Worm (Caenorhabditis elegans): ENCODE results near the gene sgn-1.

Gene sgn-1

DNA sequence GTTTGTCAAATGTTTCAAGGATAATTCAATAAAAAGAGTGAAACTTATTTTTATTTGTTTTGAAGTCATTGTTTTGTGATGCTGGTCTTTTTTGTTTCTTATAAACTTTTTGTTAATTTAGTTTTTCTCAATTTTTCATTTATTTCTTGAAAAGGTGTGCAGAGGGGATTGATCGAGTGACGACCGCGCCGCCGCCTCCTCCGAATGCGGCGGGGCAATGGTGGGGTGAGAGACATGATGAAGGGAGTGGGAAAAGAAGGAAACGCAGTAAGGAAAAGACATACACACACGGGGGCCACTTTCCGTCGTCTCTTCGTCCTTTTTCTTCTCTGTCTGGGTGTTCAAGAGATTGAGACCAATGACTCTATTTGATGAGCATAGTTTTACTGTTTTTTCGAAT is 14.1 kb downstream of the sgn-1 start:
- TF ChIP-seq unc-39 (tag; optimal IDR thresholded peaks at IDR 0.05) (no peak), lin-13 (GFP tag; optimal IDR thresholded peaks at IDR 0.05) (no peak), aly-2 (tag; optimal IDR thresholded peaks at IDR 0.05) (no peak), nhr-11 (tag; optimal IDR thresholded peaks at IDR 0.05) (no peak), dmd-4 (tag; optimal IDR thresholded peaks at IDR 0.05) (no peak), nhr-23 (tag; optimal IDR thresholded peaks at IDR 0.05) (no peak), sma-3 (GFP tag; optimal IDR thresholded peaks at IDR 0.05) (no peak), mab-5 (tag; optimal IDR thresholded peaks at IDR 0.05) (no peak), zag-1 (tag; optimal IDR thresholded peaks at IDR 0.05) (no peak), nhr-77 (tag; optimal IDR thresholded peaks at IDR 0.05) (no peak), elt-3 (tag; optimal IDR thresholded peaks at IDR 0.05) (no peak), peb-1 (tag; optimal IDR thresholded peaks at IDR 0.05) (no peak), nhr-129 (tag; optimal IDR thresholded peaks at IDR 0.05) (peak; percentile 5), unc-62 (GFP tag; optimal IDR thresholded peaks at IDR 0.05) (no peak), F13H6.1 (tag; optimal IDR thresholded peaks at IDR 0.05) (peak; percentile 21), sem-4 (tag; optimal IDR thresholded peaks at IDR 0.05) (no peak), nhr-12 (tag; optimal IDR thresholded peaks at IDR 0.05) (no peak), fos-1 (tag; optimal IDR thresholded peaks at IDR 0.05) (peak; percentile 30), ceh-16 (tag; optimal IDR thresholded peaks at IDR 0.05) (no peak), skn-1 (tag; optimal IDR thresholded peaks at IDR 0.05) (no peak), unc-55 (GFP tag; optimal IDR thresholded peaks at IDR 0.05) (peak; percentile 39), crh-2 (tag; optimal IDR thresholded peaks at IDR 0.05) (peak; percentile 12), gmeb-1 (tag; optimal IDR thresholded peaks at IDR 0.05) (peak; percentile 13), lsy-2 (tag; optimal IDR thresholded peaks at IDR 0.05) (peak in 1 of 2 experiments; percentile 30), mbf-1 (tag; optimal IDR thresholded peaks at IDR 0.05) (no peak), R02D3.7 (tag; optimal IDR thresholded peaks at IDR 0.05) (no peak), nhr-237 (tag; optimal IDR thresholded peaks at IDR 0.05) (no peak), elt-1 (tag; optimal IDR thresholded peaks at IDR 0.05) (no peak), ztf-4 (tag; optimal IDR thresholded peaks at IDR 0.05) (no peak), ama-1 (optimal IDR thresholded peaks at IDR 0.05) (no peak), alr-1 (tag; optimal IDR thresholded peaks at IDR 0.05) (no peak), C34F6.9 (tag; optimal IDR thresholded peaks at IDR 0.05) (no peak), lin-11 (tag; optimal IDR thresholded peaks at IDR 0.05) (no peak), nhr-6 (tag; optimal IDR thresholded peaks at IDR 0.05) (no peak), nhr-25 (tag; optimal IDR thresholded peaks at IDR 0.05) (no peak), ZK546.5 (tag; optimal IDR thresholded peaks at IDR 0.05) (no peak), blmp-1 (tag; optimal IDR thresholded peaks at IDR 0.05; ENCODE audit: insufficient read depth) (no peak), Y55F3AM.14 (GFP tag; optimal IDR thresholded peaks at IDR 0.05) (no peak), mdl-1 (tag; optimal IDR thresholded peaks at IDR 0.05) (no peak), snpc-4 (tag; optimal IDR thresholded peaks at IDR 0.05) (no peak), egl-27 (tag; optimal IDR thresholded peaks at IDR 0.05) (peak; percentile 20), lin-39 (tag; optimal IDR thresholded peaks at IDR 0.05) (no peak), nhr-21 (tag; optimal IDR thresholded peaks at IDR 0.05) (no peak), ceh-82 (tag; optimal IDR thresholded peaks at IDR 0.05) (no peak), nhr-10 (tag; optimal IDR thresholded peaks at IDR 0.05) (no peak), sma-9 (GFP tag; optimal IDR thresholded peaks at IDR 0.05) (no peak), sma-9 (tag; optimal IDR thresholded peaks at IDR 0.05) (no peak), ztf-1 (GFP tag; conservative IDR thresholded peaks at IDR 0.05) (no peak), ztf-11 (tag; optimal IDR thresholded peaks at IDR 0.05) (no peak)

ce11 chrII:8766897-8767296 is 16.6 kb downstream of the sgn-1 start, which contains the start of gene pah-1:
Gene pah-1 (minus strand): TSS chrII:8766997.
- TF ChIP-seq ama-1 (optimal IDR thresholded peaks at IDR 0.05) (no peak), C34F6.9 (tag; optimal IDR thresholded peaks at IDR 0.05) (no peak), peb-1 (tag; optimal IDR thresholded peaks at IDR 0.05) (no peak), ztf-4 (tag; optimal IDR thresholded peaks at IDR 0.05) (no peak), elt-3 (tag; optimal IDR thresholded peaks at IDR 0.05) (no peak), nhr-10 (tag; optimal IDR thresholded peaks at IDR 0.05) (no peak), ceh-16 (tag; optimal IDR thresholded peaks at IDR 0.05) (no peak), nhr-129 (tag; optimal IDR thresholded peaks at IDR 0.05) (no peak), ztf-1 (GFP tag; conservative IDR thresholded peaks at IDR 0.05) (no peak), alr-1 (tag; optimal IDR thresholded peaks at IDR 0.05) (no peak), aly-2 (tag; optimal IDR thresholded peaks at IDR 0.05) (no peak), nhr-237 (tag; optimal IDR thresholded peaks at IDR 0.05) (no peak), Y55F3AM.14 (GFP tag; optimal IDR thresholded peaks at IDR 0.05) (no peak), unc-55 (GFP tag; optimal IDR thresholded peaks at IDR 0.05) (no peak)

Data from whole organism, L2 larva.